Fruit fly (Drosophila melanogaster) whole organism, embryonic: ENCODE results near the gene TkR86C.

Source experiments
- Abd-B ChIP-seq: fragments of 200-800 bp; sonication (Bioruptor generic); optimal IDR thresholded peaks from 2 replicates; lab custom pipeline; 2018; ENCODE audit warnings: missing biosample characterization, mild to moderate bottlenecking, missing genetic modification characterization, moderate library complexity
- Bdp1 ChIP-seq: fragments of 200-800 bp; sonication (Bioruptor generic); optimal IDR thresholded peaks from 3 replicates; lab custom pipeline; 2016; ENCODE audit warnings: missing biosample characterization, missing genetic modification characterization
- CG10147 ChIP-seq: fragments of 200-800 bp; sonication (Bioruptor generic); optimal IDR thresholded peaks from 2 replicates; lab custom pipeline; 2019; ENCODE audit warnings: missing biosample characterization, mild to moderate bottlenecking, missing genetic modification characterization, moderate library complexity
- CG10209 ChIP-seq: fragments of 200-800 bp; sonication (Bioruptor generic); optimal IDR thresholded peaks from 3 replicates; lab custom pipeline; 2017; ENCODE audit warnings: missing biosample characterization, mild to moderate bottlenecking, missing genetic modification characterization, missing genetic modification reagents
- CG10321 ChIP-seq: fragments of 200-800 bp; sonication (Bioruptor generic); IDR thresholded peaks from 2 replicates; pipeline ENCODE4 v1.3.6; 2022; ENCODE audit warnings: missing biosample characterization, missing genetic modification characterization
- CG10366 ChIP-seq: fragments of 200-800 bp; sonication (Bioruptor generic); IDR thresholded peaks from 2 replicates; pipeline ENCODE4 v1.3.6; 2022; ENCODE audit warnings: missing biosample characterization, missing genetic modification characterization
- CG10462 ChIP-seq: fragments of 200-800 bp; sonication (Bioruptor generic); optimal IDR thresholded peaks from 2 replicates; lab custom pipeline; 2016; ENCODE audit warnings: missing biosample characterization, missing genetic modification characterization
- CG11504 ChIP-seq: fragments of 200-800 bp; sonication (Bioruptor generic); optimal IDR thresholded peaks from 3 replicates; lab custom pipeline; 2019; ENCODE audit warnings: missing biosample characterization, mild to moderate bottlenecking, missing genetic modification characterization, moderate library complexity
- CG12219 ChIP-seq: fragments of 200-800 bp; sonication (Bioruptor generic); optimal IDR thresholded peaks from 3 replicates; lab custom pipeline; 2018; ENCODE audit warnings: missing biosample characterization, mild to moderate bottlenecking, missing genetic modification characterization
- CG12769 ChIP-seq: fragments of 200-800 bp; sonication (Bioruptor generic); optimal IDR thresholded peaks from 2 replicates; lab custom pipeline; 2019; ENCODE audit warnings: missing biosample characterization, mild to moderate bottlenecking, missing genetic modification characterization, moderate library complexity
- CG14441 ChIP-seq: fragments of 200-800 bp; sonication (Bioruptor generic); IDR thresholded peaks from 2 replicates; pipeline ENCODE4 v1.3.6; 2022; ENCODE audit warnings: missing biosample characterization, missing genetic modification characterization
- CG14667 ChIP-seq: fragments of 200-800 bp; sonication (Bioruptor generic); IDR thresholded peaks from 2 replicates; pipeline ENCODE4 v1.3.6; 2022; ENCODE audit warnings: missing biosample characterization, missing genetic modification characterization
- CG15073 ChIP-seq: fragments of 200-800 bp; sonication (Bioruptor generic); optimal IDR thresholded peaks from 2 replicates; lab custom pipeline; 2016; ENCODE audit warnings: missing biosample characterization, missing genetic modification characterization
- CG32767 ChIP-seq: fragments of 200-800 bp; sonication (Bioruptor generic); IDR thresholded peaks from 2 replicates; pipeline ENCODE4 v1.3.6; 2022; ENCODE audit warnings: missing biosample characterization, missing genetic modification characterization
- CG4360 ChIP-seq: fragments of 200-800 bp; sonication (Bioruptor generic); IDR thresholded peaks from 2 replicates; pipeline ENCODE4 v1.3.6; 2022; ENCODE audit warnings: missing biosample characterization, missing genetic modification characterization
- CG4617 ChIP-seq: fragments of 200-800 bp; sonication (Bioruptor generic); optimal IDR thresholded peaks from 3 replicates; lab custom pipeline; 2016; ENCODE audit warnings: missing biosample characterization, missing genetic modification characterization, borderline replicate concordance
- CG4707 ChIP-seq: fragments of 200-800 bp; sonication (Bioruptor generic); optimal IDR thresholded peaks from 2 replicates; lab custom pipeline; 2018; ENCODE audit warnings: missing biosample characterization, mild to moderate bottlenecking, missing genetic modification characterization, moderate library complexity
- CG6683 ChIP-seq: fragments of 200-800 bp; sonication (Bioruptor generic); optimal IDR thresholded peaks from 2 replicates; lab custom pipeline; 2017; ENCODE audit warnings: missing biosample characterization, mild to moderate bottlenecking, missing genetic modification characterization, missing genetic modification reagents
- CG7556 ChIP-seq: fragments of 200-800 bp; sonication (Bioruptor generic); optimal IDR thresholded peaks from 2 replicates; lab custom pipeline; 2017; ENCODE audit warnings: missing biosample characterization, mild to moderate bottlenecking, missing genetic modification characterization
- CG7786 ChIP-seq: fragments of 200-800 bp; sonication (Bioruptor generic); optimal IDR thresholded peaks from 2 replicates; lab custom pipeline; 2016; ENCODE audit warnings: missing biosample characterization, missing genetic modification characterization
- CG8944 ChIP-seq: fragments of 200-800 bp; sonication (Bioruptor generic); optimal IDR thresholded peaks from 3 replicates; lab custom pipeline; 2016; ENCODE audit warnings: missing biosample characterization, missing genetic modification characterization
- Camta ChIP-seq: fragments of 200-800 bp; sonication (Bioruptor generic); optimal IDR thresholded peaks from 2 replicates; lab custom pipeline; 2016; ENCODE audit warnings: missing biosample characterization, missing genetic modification characterization
- Dek ChIP-seq: fragments of 200-800 bp; sonication (Bioruptor generic); optimal IDR thresholded peaks from 3 replicates; lab custom pipeline; 2019; ENCODE audit warnings: missing biosample characterization, mild to moderate bottlenecking, missing genetic modification characterization, moderate library complexity
- Dip3 ChIP-seq: fragments of 200-800 bp; sonication (Bioruptor generic); optimal IDR thresholded peaks from 3 replicates; lab custom pipeline; 2016; ENCODE audit warnings: missing biosample characterization, missing genetic modification characterization
- Dll ChIP-seq: fragments of 200-800 bp; sonication (Bioruptor generic); IDR thresholded peaks from 4 replicates; pipeline ENCODE4 v1.3.6; 2022; ENCODE audit warnings: missing biosample characterization, missing genetic modification characterization; ENCODE audit not compliant: partially characterized antibody
- Drgx ChIP-seq: fragments of 200-800 bp; sonication (Bioruptor generic); IDR thresholded peaks from 2 replicates; pipeline ENCODE4 v1.3.6; 2022; ENCODE audit warnings: missing biosample characterization, missing genetic modification characterization
- Elba2 ChIP-seq: fragments of 200-800 bp; sonication (Bioruptor generic); optimal IDR thresholded peaks from 3 replicates; lab custom pipeline; 2016; ENCODE audit warnings: missing biosample characterization, missing genetic modification characterization
- Lhr ChIP-seq: fragments of 200-800 bp; sonication (Bioruptor generic); optimal IDR thresholded peaks from 3 replicates; lab custom pipeline; 2017; ENCODE audit warnings: mild to moderate bottlenecking, missing biosample characterization, missing genetic modification reagents, missing genetic modification characterization
- Lpt ChIP-seq: fragments of >200 bp; optimal IDR thresholded peaks from 2 replicates; lab custom pipeline; 2018; ENCODE audit warnings: missing biosample characterization, missing genetic modification characterization
- Meics ChIP-seq: fragments of 200-800 bp; sonication (Bioruptor generic); optimal IDR thresholded peaks from 2 replicates; lab custom pipeline; 2017; ENCODE audit warnings: missing biosample characterization, mild to moderate bottlenecking, missing genetic modification characterization
- Optix ChIP-seq: fragments of 200-800 bp; sonication (Bioruptor generic); IDR thresholded peaks from 3 replicates; pipeline ENCODE4 v1.3.6; 2022; ENCODE audit warnings: missing biosample characterization, missing genetic modification characterization
- Scr ChIP-seq: fragments of 200-800 bp; sonication (Bioruptor generic); IDR thresholded peaks from 2 replicates; pipeline ENCODE4 v1.3.6; 2022; ENCODE audit warnings: missing biosample characterization, missing genetic modification characterization; ENCODE audit not compliant: partially characterized antibody
- Six4 ChIP-seq: fragments of 200-800 bp; sonication (Bioruptor generic); optimal IDR thresholded peaks from 2 replicates; lab custom pipeline; 2016; ENCODE audit warnings: missing biosample characterization, missing genetic modification characterization
- Taf1 ChIP-seq: fragments of 200-800 bp; sonication (Bioruptor generic); IDR thresholded peaks from 2 replicates; pipeline ENCODE4 v1.3.6; 2022; ENCODE audit warnings: missing biosample characterization, missing genetic modification characterization
- Vsx1 ChIP-seq: fragments of 200-800 bp; sonication (Bioruptor generic); optimal IDR thresholded peaks from 2 replicates; lab custom pipeline; 2017; ENCODE audit warnings: missing biosample characterization, mild to moderate bottlenecking, missing genetic modification characterization, missing genetic modification reagents
- amos ChIP-seq: fragments of 200-800 bp; sonication (Bioruptor generic); IDR thresholded peaks from 2 replicates; pipeline ENCODE4 v1.3.6; 2022; ENCODE audit warnings: missing biosample characterization, missing genetic modification characterization; ENCODE audit not compliant: partially characterized antibody
- bigmax ChIP-seq: fragments of 200-800 bp; sonication (Bioruptor generic); optimal IDR thresholded peaks from 2 replicates; lab custom pipeline; 2018; ENCODE audit warnings: missing biosample characterization, mild to moderate bottlenecking, missing genetic modification characterization
- dysf ChIP-seq: fragments of 200-800 bp; sonication (Bioruptor generic); IDR thresholded peaks from 3 replicates; pipeline ENCODE4 v1.3.6; 2022; ENCODE audit warnings: missing biosample characterization, missing genetic modification characterization
- gem ChIP-seq: fragments of 200-800 bp; sonication (Bioruptor generic); optimal IDR thresholded peaks from 2 replicates; lab custom pipeline; 2019; ENCODE audit warnings: missing biosample characterization, mild to moderate bottlenecking, missing genetic modification characterization, moderate library complexity
- hb ChIP-seq: fragments of 200-800 bp; sonication (Bioruptor generic); IDR thresholded peaks from 3 replicates; pipeline ENCODE4 v1.3.6; 2022; ENCODE audit warnings: missing biosample characterization, missing genetic modification characterization; ENCODE audit not compliant: partially characterized antibody
- hkb ChIP-seq, 2 experiments: fragments of 200-800 bp in 1 of 2; fragments of >200 bp in 1 of 2; sonication (Bioruptor generic) in 1 of 2; IDR thresholded peaks in 1 of 2; optimal IDR thresholded peaks in 1 of 2; 2 replicates each; pipeline versions ENCODE4 v1.3.6 to Lab custom; 2017 to 2022; ENCODE audit warnings: missing biosample characterization in 1 of 2, missing genetic modification characterization in 1 of 2
- jing ChIP-seq: fragments of 200-800 bp; sonication (Bioruptor generic); optimal IDR thresholded peaks from 2 replicates; lab custom pipeline; 2018; ENCODE audit warnings: missing biosample characterization, mild to moderate bottlenecking, missing genetic modification characterization
- maf-S ChIP-seq: fragments of 200-800 bp; sonication (Bioruptor generic); optimal IDR thresholded peaks from 2 replicates; lab custom pipeline; 2016; ENCODE audit warnings: missing biosample characterization, missing genetic modification characterization
- nerfin-1 ChIP-seq: fragments of 200-800 bp; sonication (Bioruptor generic); optimal IDR thresholded peaks from 3 replicates; lab custom pipeline; 2019; ENCODE audit warnings: missing biosample characterization, mild to moderate bottlenecking, missing genetic modification characterization, moderate library complexity
- otp ChIP-seq: fragments of 200-800 bp; sonication (Bioruptor generic); IDR thresholded peaks from 3 replicates; pipeline ENCODE4, ENCODE4 v1.3.6; 2022; ENCODE audit warnings: missing biosample characterization, missing genetic modification characterization
- pita ChIP-seq: fragments of 200-800 bp; sonication (Bioruptor generic); optimal IDR thresholded peaks from 2 replicates; lab custom pipeline; 2017; ENCODE audit warnings: missing biosample characterization, mild to moderate bottlenecking, missing genetic modification characterization
- run ChIP-seq: fragments of 200-800 bp; sonication (Bioruptor generic); optimal IDR thresholded peaks from 3 replicates; lab custom pipeline; 2018; ENCODE audit warnings: missing biosample characterization, mild to moderate bottlenecking, missing genetic modification characterization
- schlank ChIP-seq: fragments of 200-800 bp; sonication (Bioruptor generic); optimal IDR thresholded peaks from 2 replicates; lab custom pipeline; 2018; ENCODE audit warnings: missing biosample characterization, mild to moderate bottlenecking, missing genetic modification characterization
- ssp ChIP-seq: fragments of 200-800 bp; sonication (Bioruptor generic); IDR thresholded peaks from 2 replicates; pipeline ENCODE4 v1.3.6; 2022; ENCODE audit warnings: missing biosample characterization, missing genetic modification characterization
- tap ChIP-seq: fragments of 200-800 bp; optimal IDR thresholded peaks from 3 replicates; lab custom pipeline; 2019; ENCODE audit warnings: missing biosample characterization, mild to moderate bottlenecking, missing genetic modification characterization, moderate library complexity
- wdn ChIP-seq: fragments of 200-800 bp; sonication (Bioruptor generic); IDR thresholded peaks from 2 replicates; pipeline ENCODE4 v1.3.6; 2022; ENCODE audit warnings: missing biosample characterization, missing genetic modification characterization
- yki ChIP-seq: fragments of >200 bp; optimal IDR thresholded peaks from 3 replicates; lab custom pipeline; 2018

Gene TkR86C

DNA sequence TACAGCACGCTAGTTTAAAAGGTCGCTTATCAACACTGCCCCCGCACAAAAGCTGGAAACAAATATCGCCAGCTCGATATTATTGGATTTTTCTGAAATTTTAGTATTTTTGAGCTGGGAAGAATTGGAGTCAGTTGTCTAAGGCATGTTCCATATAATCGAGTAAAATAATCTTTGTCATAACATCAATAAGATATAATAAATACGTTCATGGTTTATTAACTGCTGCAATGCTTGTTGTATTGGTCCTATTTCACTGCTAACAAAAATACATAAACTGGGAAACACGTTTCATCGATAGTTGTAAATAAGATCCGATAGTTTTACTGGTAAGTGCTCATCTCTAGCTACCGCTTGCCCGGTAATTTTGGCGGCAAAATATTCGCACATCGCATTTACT is 37.2 kb upstream of the TkR86C start, which contains the start of the genes Art1 and Mcm5 (continued):
- TF ChIP-seq Bdp1 (GFP tag; lab: Kevin White, UChicago): no peak
- TF ChIP-seq CG32767 (GFP tag; lab: Robert Waterston, UW): no peak
- no peak for TF ChIP-seq jing
- TF ChIP-seq schlank (tag; lab: Kevin White, UChicago): no peak
- no peak for TF ChIP-seq CG14667 (GFP tag; lab: Robert Waterston, UW)
- no peak for TF ChIP-seq bigmax (GFP tag; lab: Kevin White, UChicago)
- no peak for TF ChIP-seq Optix
- TF ChIP-seq CG10462 (GFP tag; lab: Kevin White, UChicago): no peak
- TF ChIP-seq tap (tag; lab: Kevin White, UChicago): no peak
- no peak for TF ChIP-seq CG4707 (GFP tag; lab: Kevin White, UChicago)
- TF ChIP-seq maf-S (GFP tag; lab: Kevin White, UChicago): peak; percentile 51
- no peak for TF ChIP-seq CG14441
- TF ChIP-seq Abd-B (GFP tag; lab: Kevin White, UChicago): peak; percentile 51
- peak; percentile 42 for TF ChIP-seq ssp (GFP tag; lab: Robert Waterston, UW)
- no peak for TF ChIP-seq Dek
- TF ChIP-seq CG4617 (GFP tag; lab: Kevin White, UChicago): peak; percentile 62
- no peak for TF ChIP-seq Vsx1 (GFP tag; lab: Kevin White, UChicago)
- TF ChIP-seq CG12769 (tag; lab: Kevin White, UChicago): no peak
- TF ChIP-seq Dip3 (GFP tag; lab: Kevin White, UChicago): peak; percentile 85
- TF ChIP-seq dysf (GFP tag; lab: Robert Waterston, UW): no peak
- TF ChIP-seq Elba2 (GFP tag; lab: Kevin White, UChicago): no peak
- TF ChIP-seq Drgx: no peak
- peak; percentile 47 for TF ChIP-seq CG7786 (GFP tag; lab: Kevin White, UChicago)
- TF ChIP-seq wdn: no peak
- peak; percentile 33 for TF ChIP-seq Camta (GFP tag; lab: Kevin White, UChicago)
- TF ChIP-seq run: no peak
- TF ChIP-seq CG10321 (GFP tag; lab: Robert Waterston, UW): no peak
- TF ChIP-seq CG15073 (GFP tag; lab: Kevin White, UChicago): no peak
- no peak for TF ChIP-seq Taf1 (GFP tag; lab: Robert Waterston, UW)
- TF ChIP-seq pita: no peak
- no peak for TF ChIP-seq CG8944 (GFP tag; lab: Kevin White, UChicago)
- TF ChIP-seq amos (GFP tag; lab: Robert Waterston, UW): peak; percentile 86
- no peak for TF ChIP-seq Six4 (GFP tag; lab: Kevin White, UChicago)
- no peak for TF ChIP-seq CG6683 (GFP tag; lab: Kevin White, UChicago)
- TF ChIP-seq CG10209 (GFP tag; lab: Kevin White, UChicago): no peak
- TF ChIP-seq Scr: peak; percentile 97
- peak; percentile 64 for TF ChIP-seq CG10147 (GFP tag; lab: Kevin White, UChicago)
- no peak for TF ChIP-seq CG12219 (GFP tag; lab: Kevin White, UChicago)
- TF ChIP-seq hkb (optimal IDR thresholded peaks at IDR 0.05; lab: Kevin White, UChicago): no peak
- TF ChIP-seq hkb (GFP tag; IDR thresholded peaks at IDR 0.05; lab: Robert Waterston, UW): no peak
- peak; percentile 52 for TF ChIP-seq Lhr
- TF ChIP-seq CG7556 (GFP tag; lab: Kevin White, UChicago): no peak
- no peak for TF ChIP-seq Lpt (GFP tag; lab: Kevin White, UChicago)
- TF ChIP-seq CG4360: no peak
- TF ChIP-seq hb (GFP tag; lab: Robert Waterston, UW): peak; percentile 91
- no peak for TF ChIP-seq nerfin-1 (tag; lab: Kevin White, UChicago)
- no peak for TF ChIP-seq CG11504 (tag; lab: Kevin White, UChicago)
- TF ChIP-seq Meics (GFP tag; lab: Kevin White, UChicago): peak; percentile 24
- TF ChIP-seq yki (lab: Kevin White, UChicago): no peak
- TF ChIP-seq Dll (GFP tag; lab: Robert Waterston, UW): peak; percentile 99
- TF ChIP-seq gem (tag; lab: Kevin White, UChicago): no peak
- no peak for TF ChIP-seq otp (GFP tag; lab: Robert Waterston, UW)
- no peak for TF ChIP-seq CG10366 (GFP tag; lab: Robert Waterston, UW)
